Fruit fly (Drosophila melanogaster) whole organism, embryonic: ENCODE results near the gene CG43894.
A peak's percentile ranks its signal among the peaks of the same experiment; 100 is the strongest.

Experiments
- Antp ChIP-seq: fragments of 200-800 bp; sonication (Bioruptor generic); optimal IDR thresholded peaks from 3 replicates; lab custom pipeline; 2016; ENCODE audit warnings: missing biosample characterization, missing genetic modification characterization
- CG10565 ChIP-seq: fragments of 200-800 bp; sonication (Bioruptor generic); optimal IDR thresholded peaks from 3 replicates; lab custom pipeline; 2016; ENCODE audit warnings: missing biosample characterization, mild to moderate bottlenecking, missing genetic modification characterization
- CG13624 ChIP-seq: fragments of 200-800 bp; sonication (Bioruptor generic); optimal IDR thresholded peaks from 2 replicates; lab custom pipeline; 2016; ENCODE audit warnings: missing biosample characterization, missing genetic modification characterization
- CG15011 ChIP-seq: fragments of 200-800 bp; sonication (Bioruptor generic); optimal IDR thresholded peaks from 3 replicates; lab custom pipeline; 2018; ENCODE audit warnings: missing biosample characterization, mild to moderate bottlenecking, missing genetic modification characterization
- CG15479 ChIP-seq: fragments of 200-800 bp; sonication (Bioruptor generic); optimal IDR thresholded peaks from 3 replicates; lab custom pipeline; 2019; ENCODE audit warnings: missing biosample characterization, mild to moderate bottlenecking, missing genetic modification characterization, moderate library complexity
- CG16813 ChIP-seq: fragments of 200-800 bp; sonication (Bioruptor generic); IDR thresholded peaks from 3 replicates; pipeline ENCODE4 v1.3.6; 2022; ENCODE audit warnings: missing biosample characterization, missing genetic modification characterization; ENCODE audit not compliant: partially characterized antibody
- CG17186 ChIP-seq: fragments of 200-800 bp; sonication (Bioruptor generic); optimal IDR thresholded peaks from 3 replicates; lab custom pipeline; 2017; ENCODE audit warnings: missing biosample characterization, missing genetic modification reagents, missing genetic modification characterization
- CG18476 ChIP-seq: fragments of 200-800 bp; sonication (Bioruptor generic); optimal IDR thresholded peaks from 2 replicates; lab custom pipeline; 2016; ENCODE audit warnings: missing biosample characterization, mild to moderate bottlenecking, missing genetic modification characterization
- CG2712 ChIP-seq: fragments of 200-800 bp; optimal IDR thresholded peaks from 3 replicates; lab custom pipeline; 2019; ENCODE audit warnings: missing biosample characterization, mild to moderate bottlenecking, missing genetic modification characterization, moderate library complexity
- CG30403 ChIP-seq: fragments of 200-800 bp; sonication (Bioruptor generic); optimal IDR thresholded peaks from 3 replicates; lab custom pipeline; 2016; ENCODE audit warnings: missing biosample characterization, missing genetic modification characterization
- CG3065 ChIP-seq: fragments of 200-800 bp; sonication (Bioruptor generic); optimal IDR thresholded peaks from 2 replicates; lab custom pipeline; 2016; ENCODE audit warnings: missing biosample characterization, missing genetic modification characterization
- CG33213 ChIP-seq: fragments of 200-800 bp; sonication (Bioruptor generic); optimal IDR thresholded peaks from 3 replicates; lab custom pipeline; 2016; ENCODE audit warnings: missing biosample characterization, missing genetic modification characterization
- CG3407 ChIP-seq: fragments of 200-800 bp; sonication (Bioruptor generic); optimal IDR thresholded peaks from 2 replicates; lab custom pipeline; 2018; ENCODE audit warnings: missing biosample characterization, mild to moderate bottlenecking, missing genetic modification characterization
- CG4730 ChIP-seq: fragments of 200-800 bp; sonication (Bioruptor generic); IDR thresholded peaks from 2 replicates; pipeline ENCODE4 v1.3.6; 2022; ENCODE audit warnings: missing biosample characterization, missing genetic modification characterization
- CG5180 ChIP-seq: fragments of 200-800 bp; sonication (Bioruptor generic); optimal IDR thresholded peaks from 3 replicates; lab custom pipeline; 2017; ENCODE audit warnings: missing biosample characterization, missing genetic modification characterization, mild to moderate bottlenecking, moderate library complexity, missing genetic modification reagents
- CG6654 ChIP-seq: fragments of 200-800 bp; sonication (Bioruptor generic); optimal IDR thresholded peaks from 2 replicates; lab custom pipeline; 2017; ENCODE audit warnings: missing biosample characterization, mild to moderate bottlenecking, missing genetic modification characterization
- CG7271 ChIP-seq: fragments of 200-800 bp; sonication (Bioruptor generic); optimal IDR thresholded peaks from 2 replicates; lab custom pipeline; 2018; ENCODE audit warnings: missing biosample characterization, mild to moderate bottlenecking, missing genetic modification characterization, moderate library complexity
- CG7372 ChIP-seq: fragments of 200-800 bp; sonication (Bioruptor generic); IDR thresholded peaks from 2 replicates; pipeline ENCODE4 v1.3.6; 2022; ENCODE audit warnings: missing biosample characterization, missing genetic modification characterization
- CG8359 ChIP-seq: fragments of 200-800 bp; sonication (Bioruptor generic); optimal IDR thresholded peaks from 2 replicates; lab custom pipeline; 2017; ENCODE audit warnings: missing biosample characterization, mild to moderate bottlenecking, missing genetic modification characterization, borderline replicate concordance
- CG8944 ChIP-seq: fragments of 200-800 bp; sonication (Bioruptor generic); optimal IDR thresholded peaks from 3 replicates; lab custom pipeline; 2016; ENCODE audit warnings: missing biosample characterization, missing genetic modification characterization
- CG9797 ChIP-seq: fragments of 200-800 bp; sonication (Bioruptor generic); optimal IDR thresholded peaks from 3 replicates; lab custom pipeline; 2018; ENCODE audit warnings: missing biosample characterization, mild to moderate bottlenecking, missing genetic modification characterization
- CrebB ChIP-seq: fragments of 200-800 bp; sonication (Bioruptor generic); optimal IDR thresholded peaks from 3 replicates; lab custom pipeline; 2018; ENCODE audit warnings: missing biosample characterization, mild to moderate bottlenecking, missing genetic modification characterization
- D19A ChIP-seq: fragments of 200-800 bp; optimal IDR thresholded peaks from 3 replicates; lab custom pipeline; 2019; ENCODE audit warnings: missing biosample characterization, mild to moderate bottlenecking, missing genetic modification characterization, moderate library complexity
- Dip3 ChIP-seq: fragments of 200-800 bp; sonication (Bioruptor generic); optimal IDR thresholded peaks from 3 replicates; lab custom pipeline; 2016; ENCODE audit warnings: missing biosample characterization, missing genetic modification characterization
- Ets65A ChIP-seq: fragments of 200-800 bp; sonication (Bioruptor generic); peaks from one replicate; lab custom pipeline; 2016; ENCODE audit warnings: missing biosample characterization, missing genetic modification characterization
- H2.0 ChIP-seq: fragments of 200-800 bp; sonication (Bioruptor generic); IDR thresholded peaks from 2 replicates; pipeline ENCODE4 v1.3.6; 2022; ENCODE audit warnings: missing biosample characterization, missing genetic modification characterization
- Hr39 ChIP-seq: fragments of >200 bp; optimal IDR thresholded peaks from 2 replicates; lab custom pipeline; 2017
- Myb ChIP-seq: fragments of 200-800 bp; sonication (Bioruptor generic); optimal IDR thresholded peaks from 2 replicates; lab custom pipeline; 2016; ENCODE audit warnings: missing biosample characterization, missing genetic modification characterization
- Nf-YB ChIP-seq: fragments of 200-800 bp; sonication (Bioruptor generic); optimal IDR thresholded peaks from 3 replicates; lab custom pipeline; 2019; ENCODE audit warnings: missing biosample characterization, mild to moderate bottlenecking, missing genetic modification characterization, moderate library complexity
- Sox100B ChIP-seq: fragments of 200-800 bp; sonication (Bioruptor generic); optimal IDR thresholded peaks from 3 replicates; lab custom pipeline; 2018; ENCODE audit warnings: missing biosample characterization, mild to moderate bottlenecking, missing genetic modification characterization
- Sox102F ChIP-seq: fragments of 200-800 bp; sonication (Bioruptor generic); optimal IDR thresholded peaks from 2 replicates; lab custom pipeline; 2018; ENCODE audit warnings: missing biosample characterization, mild to moderate bottlenecking, missing genetic modification characterization, moderate library complexity
- bsh ChIP-seq, 2 experiments: fragments of 200-800 bp; sonication (Bioruptor generic); optimal IDR thresholded peaks; 2 replicates each; lab custom pipeline; 2017 to 2018; ENCODE audit warnings: mild to moderate bottlenecking in 2 of 2, missing biosample characterization in 2 of 2, missing genetic modification characterization in 2 of 2, moderate library complexity in 1 of 2
- caup ChIP-seq: fragments of 200-800 bp; sonication (Bioruptor generic); optimal IDR thresholded peaks from 3 replicates; lab custom pipeline; 2017; ENCODE audit warnings: missing biosample characterization, mild to moderate bottlenecking, missing genetic modification characterization, moderate library complexity; ENCODE audit not compliant: severe bottlenecking
- dpn ChIP-seq, 2 experiments: fragments of 200-800 bp; sonication (Bioruptor generic); optimal IDR thresholded peaks; 3 replicates each; lab custom pipeline; 2016; ENCODE audit warnings: missing biosample characterization in 2 of 2, missing genetic modification characterization in 2 of 2
- eve ChIP-seq, 2 experiments: fragments of >200 bp; optimal IDR thresholded peaks; 2 replicates each; lab custom pipeline; 2017; ENCODE audit warnings: missing biosample characterization in 2 of 2, missing genetic modification characterization in 2 of 2
- ewg ChIP-seq: fragments of 200-800 bp; sonication (Bioruptor generic); optimal IDR thresholded peaks from 3 replicates; lab custom pipeline; 2017; ENCODE audit warnings: mild to moderate bottlenecking, missing biosample characterization, missing genetic modification reagents, missing genetic modification characterization
- exex ChIP-seq: fragments of 200-800 bp; sonication (Bioruptor generic); optimal IDR thresholded peaks from 4 replicates; lab custom pipeline; 2018; ENCODE audit warnings: missing biosample characterization, mild to moderate bottlenecking, missing genetic modification characterization, moderate library complexity
- fd96Cb ChIP-seq: fragments of 200-800 bp; sonication (Bioruptor generic); optimal IDR thresholded peaks from 2 replicates; lab custom pipeline; 2018; ENCODE audit warnings: missing biosample characterization, mild to moderate bottlenecking, missing genetic modification characterization, moderate library complexity
- hth ChIP-seq: fragments of >200 bp; optimal IDR thresholded peaks from 2 replicates; lab custom pipeline; 2017; ENCODE audit warnings: inconsistent platforms
- lbe ChIP-seq: fragments of 200-800 bp; sonication (Bioruptor generic); optimal IDR thresholded peaks from 2 replicates; lab custom pipeline; 2016; ENCODE audit warnings: missing biosample characterization, mild to moderate bottlenecking, missing genetic modification characterization
- lola ChIP-seq, 3 experiments: fragments of >200 bp in 2 of 3; fragments of 200-800 bp in 1 of 3; sonication (Bioruptor generic) in 1 of 3; optimal IDR thresholded peaks; 2 replicates each; lab custom pipeline; 2017 to 2019; ENCODE audit warnings: missing biosample characterization in 3 of 3, missing genetic modification characterization in 3 of 3, mild to moderate bottlenecking in 1 of 3, moderate library complexity in 1 of 3
- nau ChIP-seq: fragments of 200-800 bp; sonication (Bioruptor generic); optimal IDR thresholded peaks from 3 replicates; lab custom pipeline; 2017; ENCODE audit warnings: missing biosample characterization, mild to moderate bottlenecking, missing genetic modification characterization, missing genetic modification reagents
- phol ChIP-seq: fragments of 200-800 bp; sonication (Bioruptor generic); optimal IDR thresholded peaks from 3 replicates; lab custom pipeline; 2018; ENCODE audit warnings: missing biosample characterization, mild to moderate bottlenecking, missing genetic modification characterization, moderate library complexity
- rib ChIP-seq: fragments of 200-800 bp; sonication (Bioruptor generic); IDR thresholded peaks from 2 replicates; pipeline ENCODE4 v1.3.6; 2022; ENCODE audit warnings: missing biosample characterization, missing genetic modification characterization
- sc ChIP-seq, 3 experiments: fragments of >200 bp in 2 of 3; fragments of 200-800 bp in 1 of 3; sonication (Bioruptor generic) in 1 of 3; optimal IDR thresholded peaks; 2 replicates in 2 of 3; 3 replicates in 1 of 3; lab custom pipeline; 2017; ENCODE audit warnings: mild to moderate bottlenecking in 1 of 3, missing biosample characterization in 1 of 3, missing genetic modification characterization in 1 of 3, missing genetic modification reagents in 1 of 3
- scrt ChIP-seq: fragments of 200-800 bp; sonication (Bioruptor generic); optimal IDR thresholded peaks from 2 replicates; lab custom pipeline; 2018; ENCODE audit warnings: missing biosample characterization, mild to moderate bottlenecking, missing genetic modification characterization, moderate library complexity
- tap ChIP-seq: fragments of 200-800 bp; optimal IDR thresholded peaks from 3 replicates; lab custom pipeline; 2019; ENCODE audit warnings: missing biosample characterization, mild to moderate bottlenecking, missing genetic modification characterization, moderate library complexity
- tgo ChIP-seq: fragments of 200-800 bp; sonication (Bioruptor generic); IDR thresholded peaks from 3 replicates; pipeline ENCODE4 v1.3.6; 2022; ENCODE audit warnings: missing biosample characterization, missing genetic modification characterization
- tll ChIP-seq, 2 experiments: fragments of 200-800 bp in 1 of 2; fragments of >200 bp in 1 of 2; sonication (Bioruptor generic) in 1 of 2; optimal IDR thresholded peaks; 2 replicates each; lab custom pipeline; 2017 to 2019; ENCODE audit warnings: missing biosample characterization in 2 of 2, missing genetic modification characterization in 2 of 2, mild to moderate bottlenecking in 1 of 2, moderate library complexity in 1 of 2
- unc-4 ChIP-seq: fragments of 200-800 bp; sonication (Bioruptor generic); IDR thresholded peaks from 2 replicates; pipeline ENCODE4 v1.3.6; 2022; ENCODE audit warnings: missing biosample characterization, missing genetic modification characterization; ENCODE audit not compliant: partially characterized antibody

The CG43894 gene

DNA sequence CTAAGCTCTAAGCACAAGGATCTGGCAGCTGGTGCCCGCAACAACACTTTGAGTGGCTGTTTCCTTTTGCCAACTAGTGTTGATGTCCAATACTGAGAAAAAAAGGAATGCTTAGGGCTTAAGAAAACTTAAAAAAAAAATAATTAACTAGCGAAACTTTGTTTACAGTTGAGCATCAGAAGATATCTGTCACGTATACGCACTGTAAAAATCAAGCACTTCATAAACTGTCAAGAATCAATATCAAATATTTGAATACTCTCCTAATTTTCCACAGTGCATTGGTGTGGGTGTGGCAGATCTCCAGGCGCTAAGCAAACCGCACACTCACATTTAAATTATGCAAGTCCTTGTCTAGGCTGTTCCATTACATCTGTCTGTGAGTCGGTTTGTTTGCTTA lies 15.4 kb upstream of the CG43894 start (continued):
- no peak for TF ChIP-seq CG2712 (tag; lab: Kevin White, UChicago)
- peak; percentile 93 for TF ChIP-seq Ets65A (GFP tag; lab: Kevin White, UChicago)
- TF ChIP-seq exex (tag; lab: Kevin White, UChicago), result no peak
- TF ChIP-seq nau (GFP tag; lab: Kevin White, UChicago), result no peak
- TF ChIP-seq CG4730, result no peak
- no peak for TF ChIP-seq Hr39
- TF ChIP-seq H2.0, result no peak
- TF ChIP-seq bsh (GFP tag; optimal IDR thresholded peaks at IDR 0.05; lab: Kevin White, UChicago), result no peak
- no peak for TF ChIP-seq CG3065
- no peak for TF ChIP-seq CG5180
- no peak for TF ChIP-seq sc (optimal IDR thresholded peaks at IDR 0.05; lab: Kevin White, UChicago)
- TF ChIP-seq sc (GFP tag; optimal IDR thresholded peaks at IDR 0.05; lab: Kevin White, UChicago), result no peak
- TF ChIP-seq CG33213 (GFP tag; lab: Kevin White, UChicago), result no peak
- TF ChIP-seq tap (tag; lab: Kevin White, UChicago), result no peak
- no peak for TF ChIP-seq CG8944 (GFP tag; lab: Kevin White, UChicago)
- TF ChIP-seq Sox102F (GFP tag; lab: Kevin White, UChicago), result peak; percentile 11
- TF ChIP-seq D19A (tag; lab: Kevin White, UChicago), result no peak
- no peak for TF ChIP-seq CG10565 (GFP tag; lab: Kevin White, UChicago)
- no peak for TF ChIP-seq ewg
- TF ChIP-seq CG15011 (GFP tag; lab: Kevin White, UChicago), result no peak
- peak; percentile 31 for TF ChIP-seq scrt (GFP tag; lab: Kevin White, UChicago)
- no peak for TF ChIP-seq lola (GFP tag; optimal IDR thresholded peaks at IDR 0.05; lab: Kevin White, UChicago)
- TF ChIP-seq CG18476 (GFP tag; lab: Kevin White, UChicago), result no peak
- TF ChIP-seq CG9797 (GFP tag; lab: Kevin White, UChicago), result no peak
- no peak for TF ChIP-seq CG7271 (tag; lab: Kevin White, UChicago)
- no peak for TF ChIP-seq eve (GFP tag; optimal IDR thresholded peaks at IDR 0.05; lab: Kevin White, UChicago)
- no peak for TF ChIP-seq Nf-YB (GFP tag; lab: Kevin White, UChicago)
- no peak for TF ChIP-seq fd96Cb (tag; lab: Kevin White, UChicago)
- TF ChIP-seq unc-4 (GFP tag; lab: Robert Waterston, UW), result no peak
- TF ChIP-seq Myb (GFP tag; lab: Kevin White, UChicago), result no peak
- TF ChIP-seq CG30403, result no peak
- no peak for TF ChIP-seq Antp (GFP tag; lab: Kevin White, UChicago)
- no peak for TF ChIP-seq CrebB (tag; lab: Kevin White, UChicago)
- peak; percentile 33 for TF ChIP-seq caup (GFP tag; lab: Kevin White, UChicago)
- TF ChIP-seq Dip3 (GFP tag; lab: Kevin White, UChicago), result no peak
- TF ChIP-seq phol (tag; lab: Kevin White, UChicago), result no peak
- TF ChIP-seq CG17186 (GFP tag; lab: Kevin White, UChicago), result no peak
- TF ChIP-seq CG6654, result no peak
- TF ChIP-seq CG16813 (GFP tag; lab: Robert Waterston, UW), result no peak
- no peak for TF ChIP-seq hth (lab: Kevin White, UChicago)
- TF ChIP-seq tll (GFP tag; optimal IDR thresholded peaks at IDR 0.05; lab: Kevin White, UChicago), result no peak
- no peak for TF ChIP-seq CG7372 (GFP tag; lab: Robert Waterston, UW)
- no peak for TF ChIP-seq dpn (GFP tag; optimal IDR thresholded peaks at IDR 0.05; lab: Kevin White, UChicago)
- TF ChIP-seq CG3407 (GFP tag; lab: Kevin White, UChicago), result no peak
- TF ChIP-seq CG8359 (GFP tag; lab: Kevin White, UChicago), result no peak
- TF ChIP-seq Sox100B, result no peak
- peak; percentile 48; the same call in 2 of the 3 replicates for TF ChIP-seq tgo (GFP tag; lab: Robert Waterston, UW)
- TF ChIP-seq CG13624, result no peak
- no peak for TF ChIP-seq lbe (GFP tag; lab: Kevin White, UChicago)
- TF ChIP-seq rib (GFP tag; lab: Robert Waterston, UW), result no peak
- no peak for TF ChIP-seq CG15479 (GFP tag; lab: Kevin White, UChicago)
